Fruit fly (Drosophila melanogaster): Measurements from ENCODE around the gene COX5A.

Gene COX5A

DNA sequence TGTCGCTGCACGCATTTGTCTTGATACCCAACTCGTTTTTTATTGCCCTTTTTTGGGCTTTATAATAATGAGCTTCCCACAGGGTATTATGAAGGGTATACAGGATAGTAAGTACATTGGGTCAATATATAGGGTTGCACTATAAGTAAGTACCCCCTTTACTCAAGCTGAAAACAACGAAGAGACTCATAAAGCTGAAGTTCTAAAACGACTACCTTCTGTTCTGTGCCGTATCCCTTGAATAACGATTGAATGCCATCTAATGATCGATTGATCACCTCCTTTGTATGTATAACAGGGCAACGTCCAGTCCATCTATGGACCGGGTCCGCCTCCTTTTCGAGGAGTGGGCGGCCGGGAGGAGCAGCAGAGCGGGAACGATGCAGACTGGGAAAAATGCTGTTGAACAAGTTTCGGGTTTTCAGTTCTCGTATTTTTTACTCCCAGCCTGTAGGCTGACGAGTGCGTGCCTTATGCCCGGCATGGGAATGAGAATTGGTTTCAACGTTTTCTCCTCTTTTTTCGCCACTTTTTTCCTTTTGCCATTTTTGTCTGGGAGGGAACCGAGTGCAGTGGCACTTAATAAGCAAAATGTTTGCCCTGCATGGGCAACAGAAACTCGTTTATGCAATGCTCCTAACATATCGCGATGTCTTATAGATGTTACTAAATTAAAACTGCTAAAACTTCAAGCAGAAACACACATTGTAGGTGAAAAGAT, 40.5 kb downstream of the COX5A start (continued):
- TF ChIP-seq Eip93F (GFP tag; optimal IDR thresholded peaks at IDR 0.05) (no peak), lz (GFP tag; optimal IDR thresholded peaks at IDR 0.05) (peak; percentile 59), Hr38 (GFP tag; optimal IDR thresholded peaks at IDR 0.05) (no peak), Sox14 (GFP tag; optimal IDR thresholded peaks at IDR 0.05) (peak; percentile 39), fkh (GFP tag; optimal IDR thresholded peaks at IDR 0.05) (no peak), CG31627 (GFP tag; optimal IDR thresholded peaks at IDR 0.05) (peak; percentile 62), CG6854 (GFP tag; optimal IDR thresholded peaks at IDR 0.05) (no peak), CG8632 (GFP tag; optimal IDR thresholded peaks at IDR 0.05) (peak; percentile 44), CG8119 (GFP tag; IDR thresholded peaks at IDR 0.05) (no peak), Ets96B (tag; optimal IDR thresholded peaks at IDR 0.05) (no peak), dac (GFP tag; optimal IDR thresholded peaks at IDR 0.05) (no peak), svp (GFP tag) (peak; percentile 81), CG16779 (tag; optimal IDR thresholded peaks at IDR 0.05) (peak; percentile 6), Hr4 (GFP tag; optimal IDR thresholded peaks at IDR 0.05) (no peak), Lpt (GFP tag; optimal IDR thresholded peaks at IDR 0.05) (peak; percentile 29), topi (GFP tag; optimal IDR thresholded peaks at IDR 0.05) (peak; percentile 50), CG8319 (GFP tag; optimal IDR thresholded peaks at IDR 0.05) (no peak), CG3032 (tag; optimal IDR thresholded peaks at IDR 0.05) (peak; percentile 33), CG7368 (GFP tag; optimal IDR thresholded peaks at IDR 0.05) (peak; percentile 35), achi (GFP tag; optimal IDR thresholded peaks at IDR 0.05) (peak; percentile 26)

DNA sequence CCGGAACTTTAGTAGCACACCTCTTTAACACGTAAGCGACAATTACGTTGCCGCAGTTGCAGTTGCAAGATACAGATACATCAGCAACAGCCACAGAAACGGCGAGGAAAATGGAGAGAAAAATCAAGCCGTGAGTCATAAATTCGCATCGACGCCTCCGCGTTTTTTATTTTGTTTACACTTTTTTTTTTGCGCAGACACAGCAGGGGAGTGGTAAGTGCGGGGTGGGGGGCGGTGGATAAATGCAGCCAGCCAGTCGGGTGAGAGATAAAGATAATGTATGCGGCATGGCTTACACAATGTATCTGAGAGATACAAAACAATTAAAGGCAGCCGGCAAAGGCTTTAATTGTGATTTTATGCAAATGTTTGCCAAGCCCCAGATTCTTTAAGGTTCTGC, 46.0 kb downstream of the COX5A start:
- TF ChIP-seq OdsH (GFP tag; optimal IDR thresholded peaks at IDR 0.05) (no peak), Hr4 (GFP tag; optimal IDR thresholded peaks at IDR 0.05) (no peak), Sox102F (GFP tag; optimal IDR thresholded peaks at IDR 0.05) (no peak), Eip78C (GFP tag) (peak; percentile 46), CG10669 (GFP tag; optimal IDR thresholded peaks at IDR 0.05) (peak; percentile 35), Blimp-1 (GFP tag; optimal IDR thresholded peaks at IDR 0.05) (no peak), fd59A (GFP tag; optimal IDR thresholded peaks at IDR 0.05) (peak; percentile 31), CG11294 (GFP tag; IDR thresholded peaks at IDR 0.05) (no peak), salr (GFP tag; optimal IDR thresholded peaks at IDR 0.05) (peak in 1 of 2 experiments; percentile 27), cyc (GFP tag; optimal IDR thresholded peaks at IDR 0.05) (no peak), CG8632 (GFP tag; optimal IDR thresholded peaks at IDR 0.05) (no peak), CG3919 (GFP tag; optimal IDR thresholded peaks at IDR 0.05) (no peak), acj6 (GFP tag; optimal IDR thresholded peaks at IDR 0.05) (no peak), Sox14 (GFP tag; optimal IDR thresholded peaks at IDR 0.05) (no peak), net (GFP tag; optimal IDR thresholded peaks at IDR 0.05) (no peak), CG32006 (GFP tag; optimal IDR thresholded peaks at IDR 0.05) (no peak), Eip93F (GFP tag; optimal IDR thresholded peaks at IDR 0.05) (no peak), Ets21C (GFP tag; optimal IDR thresholded peaks at IDR 0.05) (no peak), Hr38 (GFP tag; optimal IDR thresholded peaks at IDR 0.05) (no peak), pdm3 (GFP tag; optimal IDR thresholded peaks at IDR 0.05) (no peak), Met (GFP tag; optimal IDR thresholded peaks at IDR 0.05) (no peak), Eip75B (GFP tag; optimal IDR thresholded peaks at IDR 0.05) (peak; percentile 3), dac (GFP tag; optimal IDR thresholded peaks at IDR 0.05) (no peak), lz (GFP tag; optimal IDR thresholded peaks at IDR 0.05) (no peak), vri (GFP tag; optimal IDR thresholded peaks at IDR 0.05) (no peak), CG34406 (GFP tag; optimal IDR thresholded peaks at IDR 0.05) (no peak), CG11902 (GFP tag; optimal IDR thresholded peaks at IDR 0.05) (no peak), CG31627 (GFP tag; optimal IDR thresholded peaks at IDR 0.05) (no peak), Lpt (GFP tag; optimal IDR thresholded peaks at IDR 0.05) (peak; percentile 38), Ets96B (tag; optimal IDR thresholded peaks at IDR 0.05) (no peak), topi (GFP tag; optimal IDR thresholded peaks at IDR 0.05) (no peak), CG4318 (GFP tag; optimal IDR thresholded peaks at IDR 0.05) (no peak), Gug (GFP tag; IDR thresholded peaks at IDR 0.05) (no peak), CG3032 (tag; optimal IDR thresholded peaks at IDR 0.05) (peak; percentile 0), CG6808 (GFP tag; optimal IDR thresholded peaks at IDR 0.05) (peak; percentile 65), CG1621 (tag; optimal IDR thresholded peaks at IDR 0.05) (peak; percentile 60), esn (GFP tag; optimal IDR thresholded peaks at IDR 0.05) (no peak), CG6276 (GFP tag; optimal IDR thresholded peaks at IDR 0.05) (no peak), eg (GFP tag; IDR thresholded peaks at IDR 0.05) (peak; percentile 37; the same call in 1 of the 3 replicates), achi (GFP tag; optimal IDR thresholded peaks at IDR 0.05) (no peak), Sox15 (GFP tag; optimal IDR thresholded peaks at IDR 0.05) (no peak)

Data from whole organism, prepupa.